Fruit fly (Drosophila melanogaster) whole organism, pupa: ENCODE measurements around the gene hwt.

Experiments
- CG17806 ChIP-seq: fragments of 200-800 bp; sonication (Bioruptor generic); optimal IDR thresholded peaks from 2 replicates; lab custom pipeline; 2018; ENCODE audit warnings: missing biosample characterization, mild to moderate bottlenecking, missing genetic modification characterization, moderate library complexity
- EcR ChIP-seq: fragments of 200-800 bp; sonication (Bioruptor generic); optimal IDR thresholded peaks from 3 replicates; lab custom pipeline; 2019; ENCODE audit warnings: missing biosample characterization, missing genetic modification characterization, mild to moderate bottlenecking, moderate library complexity, missing genetic modification reagents
- Snoo ChIP-seq: fragments of 200-800 bp; sonication (Bioruptor generic); optimal IDR thresholded peaks from 3 replicates; lab custom pipeline; 2017; ENCODE audit warnings: missing biosample characterization, mild to moderate bottlenecking, missing genetic modification characterization, inconsistent platforms

DNA sequence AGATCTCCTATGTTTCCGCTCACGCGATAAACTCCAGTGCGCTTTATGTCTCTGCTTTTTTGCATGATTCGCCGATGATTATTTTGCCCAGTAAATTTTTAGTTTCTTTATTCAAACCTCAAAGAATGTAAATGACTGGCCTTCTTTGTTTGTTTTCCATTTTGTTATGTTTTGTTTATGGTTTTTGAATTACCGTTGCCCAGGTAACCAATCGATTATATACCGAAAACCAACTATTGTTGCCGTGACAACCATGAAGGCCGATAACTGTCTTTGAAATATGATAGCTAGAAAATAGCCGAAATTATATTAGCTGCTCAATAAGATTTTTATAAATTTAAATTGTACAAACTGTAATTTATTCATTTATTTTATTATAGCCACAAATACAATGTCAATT, 71.8 kb downstream of the hwt start, which contains the start of gene Mks1:
- no peak for TF ChIP-seq EcR
- no peak for TF ChIP-seq CG17806 (tag; lab: Kevin White, UChicago)
- no peak for TF ChIP-seq Snoo (tag; lab: Kevin White, UChicago)
